Worm (Caenorhabditis elegans): ENCODE results near the gene F38B6.2.

F38B6.2 gene

ce11 chrX:6729593-6729992, 31.3 kb downstream of the F38B6.2 start, which contains the start of gene K11G12.6 (continued):
- TF ChIP-seq egl-13 (tag; optimal IDR thresholded peaks at IDR 0.05) (no peak), pqm-1 (tag; optimal IDR thresholded peaks at IDR 0.05) (no peak), lin-14 (GFP tag; optimal IDR thresholded peaks at IDR 0.05) (peak; percentile 72), lin-15B (tag; optimal IDR thresholded peaks at IDR 0.05) (no peak), skn-1 (tag; optimal IDR thresholded peaks at IDR 0.05) (peak; percentile 3), zag-1 (tag; optimal IDR thresholded peaks at IDR 0.05) (no peak), irx-1 (tag; optimal IDR thresholded peaks at IDR 0.05) (no peak), nhr-76 (tag; optimal IDR thresholded peaks at IDR 0.05) (no peak), tbx-2 (tag; optimal IDR thresholded peaks at IDR 0.05) (no peak), dpl-1 (GFP tag; optimal IDR thresholded peaks at IDR 0.05) (no peak)

DNA sequence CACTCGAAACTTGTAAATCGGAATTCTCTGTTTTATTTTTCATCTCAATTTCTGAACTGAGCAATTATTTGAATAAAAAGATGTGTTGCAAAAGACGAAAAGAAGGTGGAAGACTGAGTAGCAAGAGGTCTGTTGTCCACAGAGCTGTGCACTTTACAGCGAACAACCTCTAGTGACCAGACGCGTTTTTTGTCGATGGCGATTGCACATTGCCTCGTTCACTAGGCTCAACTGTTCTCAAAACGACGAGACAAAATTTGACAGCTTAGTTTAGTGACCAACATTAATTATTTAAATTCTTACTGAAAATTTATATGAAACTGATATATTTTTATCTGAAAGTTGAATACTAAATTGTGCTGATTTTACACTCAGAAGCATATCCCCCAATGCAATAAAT, 34.9 kb downstream of the F38B6.2 start, which contains the start of gene R03E9.2:
Gene R03E9.2, minus strand, starts transcription at position 101 of the 400 bp plus-strand sequence.
- TF ChIP-seq fkh-10 (GFP tag; optimal IDR thresholded peaks at IDR 0.05) = no peak
- TF ChIP-seq fos-1 (tag; optimal IDR thresholded peaks at IDR 0.05) = no peak
- TF ChIP-seq skn-1 (tag; optimal IDR thresholded peaks at IDR 0.05) = no peak
- TF ChIP-seq sox-4 (tag; optimal IDR thresholded peaks at IDR 0.05) = no peak
- no peak for TF ChIP-seq irx-1 (tag; optimal IDR thresholded peaks at IDR 0.05)
- no peak for TF ChIP-seq C04F5.9 (tag; optimal IDR thresholded peaks at IDR 0.05)
- TF ChIP-seq unc-86 (tag; optimal IDR thresholded peaks at IDR 0.05) = no peak
- TF ChIP-seq vab-15 (tag; optimal IDR thresholded peaks at IDR 0.05) = no peak
- no peak for TF ChIP-seq nhr-19 (GFP tag; conservative IDR thresholded peaks at IDR 0.05)
- TF ChIP-seq nhr-90 (tag; optimal IDR thresholded peaks at IDR 0.05; ENCODE audit: poor library complexity) = no peak
- TF ChIP-seq ztf-11 (tag; optimal IDR thresholded peaks at IDR 0.05) = no peak
- TF ChIP-seq ceh-8 (GFP tag; optimal IDR thresholded peaks at IDR 0.05) = no peak
- TF ChIP-seq nhr-47 (tag; optimal IDR thresholded peaks at IDR 0.05) = no peak
- no peak for TF ChIP-seq ceh-63 (GFP tag; optimal IDR thresholded peaks at IDR 0.05)
- no peak for TF ChIP-seq dsc-1 (tag; optimal IDR thresholded peaks at IDR 0.05)
- no peak for TF ChIP-seq lin-14 (GFP tag; optimal IDR thresholded peaks at IDR 0.05)

DNA sequence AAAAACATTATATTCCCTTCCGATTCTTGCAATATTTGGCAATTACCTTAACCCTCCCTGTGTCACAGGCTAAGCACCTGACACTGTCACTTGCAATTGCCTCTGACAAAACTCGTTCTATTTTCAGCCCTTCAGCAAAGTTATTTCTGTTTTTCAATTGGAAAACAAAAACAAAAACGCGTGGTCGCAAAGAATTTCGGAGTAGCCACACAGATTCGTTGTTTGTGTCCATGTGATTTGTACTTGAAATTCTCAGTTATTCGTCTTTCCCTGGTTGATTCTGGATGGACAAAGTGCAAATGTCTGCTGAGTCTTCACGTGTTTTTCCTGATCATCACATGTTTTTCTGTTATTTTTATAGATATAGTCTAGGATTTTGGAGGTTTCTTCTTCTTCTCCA, 37.2 kb downstream of the F38B6.2 start:
- TF ChIP-seq skn-1 (tag; optimal IDR thresholded peaks at IDR 0.05) = no peak
- peak; percentile 8 for TF ChIP-seq nhr-90 (tag; optimal IDR thresholded peaks at IDR 0.05; ENCODE audit: poor library complexity)
- TF ChIP-seq vab-15 (tag; optimal IDR thresholded peaks at IDR 0.05) = peak; percentile 69
- no peak for TF ChIP-seq pqm-1 (tag; optimal IDR thresholded peaks at IDR 0.05)
- TF ChIP-seq nhr-11 (tag; optimal IDR thresholded peaks at IDR 0.05) = peak; percentile 32
- TF ChIP-seq ceh-63 (GFP tag; optimal IDR thresholded peaks at IDR 0.05) = no peak
- no peak for TF ChIP-seq nhr-237 (tag; optimal IDR thresholded peaks at IDR 0.05)
- no peak for TF ChIP-seq isw-1 (GFP tag; IDR thresholded peaks at IDR 0.05)
- TF ChIP-seq unc-86 (tag; optimal IDR thresholded peaks at IDR 0.05) = no peak
- TF ChIP-seq egl-13 (tag; optimal IDR thresholded peaks at IDR 0.05) = no peak
- TF ChIP-seq efl-1 (optimal IDR thresholded peaks at IDR 0.05) = no peak
- TF ChIP-seq efl-1 (GFP tag; optimal IDR thresholded peaks at IDR 0.05 in 1 of 2) = no peak
- peak; percentile 44 for TF ChIP-seq tbx-2 (tag; optimal IDR thresholded peaks at IDR 0.05)
- no peak for TF ChIP-seq ama-1 (optimal IDR thresholded peaks at IDR 0.05)
- TF ChIP-seq ceh-8 (GFP tag; optimal IDR thresholded peaks at IDR 0.05) = no peak
- TF ChIP-seq elt-3 (tag; optimal IDR thresholded peaks at IDR 0.05) = peak in 2 of 6 experiments; percentile 16 to 63
- no peak for TF ChIP-seq nhr-76 (tag; optimal IDR thresholded peaks at IDR 0.05)
- no peak for TF ChIP-seq snpc-4 (tag; optimal IDR thresholded peaks at IDR 0.05)
- TF ChIP-seq xbp-1 (tag; optimal IDR thresholded peaks at IDR 0.05) = peak; percentile 39
- TF ChIP-seq sup-37 (GFP tag; optimal IDR thresholded peaks at IDR 0.05) = no peak
- no peak for TF ChIP-seq F16B12.6 (tag; optimal IDR thresholded peaks at IDR 0.05)
- no peak for TF ChIP-seq aha-1 (tag; optimal IDR thresholded peaks at IDR 0.05)
- peak; percentile 61 for TF ChIP-seq mep-1 (tag; optimal IDR thresholded peaks at IDR 0.05)
- TF ChIP-seq rnt-1 (tag; optimal IDR thresholded peaks at IDR 0.05) = peak; percentile 46
- TF ChIP-seq hlh-17 (GFP tag; optimal IDR thresholded peaks at IDR 0.05; ENCODE audit: borderline replicate concordance) = no peak
- TF ChIP-seq elt-2 (tag; optimal IDR thresholded peaks at IDR 0.05) = no peak
- TF ChIP-seq ceh-88 (GFP tag; IDR thresholded peaks at IDR 0.05) = no peak
- TF ChIP-seq lin-13 (GFP tag; optimal IDR thresholded peaks at IDR 0.05) = peak; percentile 29
- peak; percentile 36 to 77 for TF ChIP-seq lsy-2 (tag; optimal IDR thresholded peaks at IDR 0.05)
- TF ChIP-seq nhr-12 (tag; optimal IDR thresholded peaks at IDR 0.05) = no peak
- TF ChIP-seq nhr-19 (GFP tag; conservative IDR thresholded peaks at IDR 0.05) = peak; percentile 79
- peak; percentile 41 for TF ChIP-seq ztf-4 (tag; optimal IDR thresholded peaks at IDR 0.05)
- peak; percentile 59 for TF ChIP-seq snu-23 (GFP tag; optimal IDR thresholded peaks at IDR 0.05)
- TF ChIP-seq nhr-84 (tag; optimal IDR thresholded peaks at IDR 0.05) = peak; percentile 65
- peak; percentile 36 for TF ChIP-seq lir-3 (tag; optimal IDR thresholded peaks at IDR 0.05; ENCODE audit: poor library complexity)
- TF ChIP-seq nhr-20 (tag; optimal IDR thresholded peaks at IDR 0.05) = peak; percentile 77
- TF ChIP-seq hlh-4 (tag; optimal IDR thresholded peaks at IDR 0.05) = no peak
